Fruit fly (Drosophila melanogaster) whole organism: ENCODE results near the gene Cyp4s3.

ENCODE experiments used
- CG8478 ChIP-seq: fragments of >200 bp; optimal IDR thresholded peaks from 2 replicates; lab custom pipeline; 2018; ENCODE audit warnings: inconsistent platforms
- Dll ChIP-seq: fragments of >200 bp; optimal IDR thresholded peaks from 2 replicates; lab custom pipeline; 2017
- EcR ChIP-seq, 2 experiments: fragments of >200 bp; optimal IDR thresholded peaks; 2 replicates each; lab custom pipeline; 2017; ENCODE audit warnings: missing biosample characterization in 2 of 2, missing genetic modification characterization in 2 of 2, missing genetic modification reagents in 2 of 2
- pan ChIP-seq: fragments of >200 bp; optimal IDR thresholded peaks from 2 replicates; lab custom pipeline; 2017
- psq ChIP-seq: fragments of >200 bp; optimal IDR thresholded peaks from 2 replicates; lab custom pipeline; 2017
- usp ChIP-seq: fragments of >200 bp; optimal IDR thresholded peaks from 2 replicates; lab custom pipeline; 2017; ENCODE audit warnings: missing biosample characterization, missing genetic modification characterization, mixed read lengths

- TF ChIP-seq usp (GFP tag; lab: Kevin White, UChicago) = no peak
- no peak for TF ChIP-seq psq
- no peak for TF ChIP-seq pan
- no peak for TF ChIP-seq Dll
- TF ChIP-seq CG8478 (lab: Kevin White, UChicago) = no peak
- TF ChIP-seq EcR (GFP tag; optimal IDR thresholded peaks at IDR 0.05; lab: Kevin White, UChicago) = no peak
These were observed at the start of gene Cyp4s3 for dm6 chrX:15116397-15116796.
